Fruit fly (Drosophila melanogaster): Measurements from ENCODE around the gene Plod.

The Plod gene

dm6 chr3L:11197291-11198021 is 8.4 kb downstream of the Plod start, which contains the start of gene GlcAT-P:
Gene GlcAT-P (minus strand): TSS chr3L:11197536.
- TF ChIP-seq Gug (GFP tag; IDR thresholded peaks at IDR 0.05): peak; percentile 74
- peak; percentile 28 for TF ChIP-seq Hr4 (GFP tag; optimal IDR thresholded peaks at IDR 0.05)
- no peak for TF ChIP-seq CG6854 (GFP tag; optimal IDR thresholded peaks at IDR 0.05)
- TF ChIP-seq Sox102F (GFP tag; optimal IDR thresholded peaks at IDR 0.05): no peak
- no peak for TF ChIP-seq CG8319 (GFP tag; optimal IDR thresholded peaks at IDR 0.05)
- peak; percentile 60 for TF ChIP-seq achi (GFP tag; optimal IDR thresholded peaks at IDR 0.05)
- TF ChIP-seq fkh (GFP tag; optimal IDR thresholded peaks at IDR 0.05): no peak
- TF ChIP-seq Hr38 (GFP tag; optimal IDR thresholded peaks at IDR 0.05): no peak
- TF ChIP-seq CG9139 (GFP tag; optimal IDR thresholded peaks at IDR 0.05): no peak
- peak; percentile 89 for TF ChIP-seq CG8119 (GFP tag; IDR thresholded peaks at IDR 0.05)
- TF ChIP-seq acj6 (GFP tag; optimal IDR thresholded peaks at IDR 0.05): peak; percentile 63
- no peak for TF ChIP-seq CG1621 (tag; optimal IDR thresholded peaks at IDR 0.05)
- no peak for TF ChIP-seq CG11902 (GFP tag; optimal IDR thresholded peaks at IDR 0.05)
- TF ChIP-seq Blimp-1 (GFP tag; optimal IDR thresholded peaks at IDR 0.05): no peak
- peak; percentile 69 for TF ChIP-seq CG6792 (GFP tag; optimal IDR thresholded peaks at IDR 0.05)
- TF ChIP-seq CG11762 (GFP tag; optimal IDR thresholded peaks at IDR 0.05; ENCODE audit: insufficient read depth): peak; percentile 32
- TF ChIP-seq OdsH (GFP tag; optimal IDR thresholded peaks at IDR 0.05): peak; percentile 62
- peak; percentile 43 for TF ChIP-seq CG8632 (GFP tag; optimal IDR thresholded peaks at IDR 0.05)
- peak; percentile 71 for TF ChIP-seq CG3032 (tag; optimal IDR thresholded peaks at IDR 0.05)
- peak; percentile 62 for TF ChIP-seq Lpt (GFP tag; optimal IDR thresholded peaks at IDR 0.05)
- no peak for TF ChIP-seq CG7368 (GFP tag; optimal IDR thresholded peaks at IDR 0.05)
- no peak for TF ChIP-seq Eip93F (GFP tag; optimal IDR thresholded peaks at IDR 0.05)
- no peak for TF ChIP-seq spab (GFP tag; optimal IDR thresholded peaks at IDR 0.05)
- peak; percentile 70 for TF ChIP-seq svp (GFP tag)
- TF ChIP-seq lz (GFP tag; optimal IDR thresholded peaks at IDR 0.05): peak; percentile 13
- TF ChIP-seq ss (GFP tag; optimal IDR thresholded peaks at IDR 0.05): peak in 1 of 2 experiments; percentile 1
- TF ChIP-seq dsx (GFP tag; optimal IDR thresholded peaks at IDR 0.05; ENCODE audit: poor library complexity, severe bottlenecking): peak; percentile 72
- TF ChIP-seq Eip75B (GFP tag; optimal IDR thresholded peaks at IDR 0.05): peak; percentile 31
- peak; percentile 66 for TF ChIP-seq esn (GFP tag; optimal IDR thresholded peaks at IDR 0.05)
- TF ChIP-seq salr (GFP tag; optimal IDR thresholded peaks at IDR 0.05): peak in 1 of 2 experiments; percentile 65
- TF ChIP-seq CG31627 (GFP tag; optimal IDR thresholded peaks at IDR 0.05): no peak
- TF ChIP-seq Ets21C (GFP tag; optimal IDR thresholded peaks at IDR 0.05): no peak
- no peak for TF ChIP-seq vri (GFP tag; optimal IDR thresholded peaks at IDR 0.05)
- TF ChIP-seq CG32006 (GFP tag; optimal IDR thresholded peaks at IDR 0.05): peak; percentile 78
- peak; percentile 6 for TF ChIP-seq CG16779 (tag; optimal IDR thresholded peaks at IDR 0.05)
- TF ChIP-seq CG4318 (GFP tag; optimal IDR thresholded peaks at IDR 0.05): peak; percentile 23
- TF ChIP-seq topi (GFP tag; optimal IDR thresholded peaks at IDR 0.05): peak; percentile 22
- TF ChIP-seq fd85E (GFP tag; optimal IDR thresholded peaks at IDR 0.05): no peak
- peak; percentile 80 for TF ChIP-seq Eip78C (GFP tag)
- TF ChIP-seq net (GFP tag; optimal IDR thresholded peaks at IDR 0.05): peak; percentile 40
- peak; percentile 77 for TF ChIP-seq Ets96B (tag; optimal IDR thresholded peaks at IDR 0.05)
- no peak for TF ChIP-seq Sox15 (GFP tag; optimal IDR thresholded peaks at IDR 0.05)
- no peak for TF ChIP-seq dac (GFP tag; optimal IDR thresholded peaks at IDR 0.05)
- peak; percentile 34 for TF ChIP-seq CG6808 (GFP tag; optimal IDR thresholded peaks at IDR 0.05)
- TF ChIP-seq Hr39 (GFP tag; optimal IDR thresholded peaks at IDR 0.05): no peak
- peak; percentile 25 for TF ChIP-seq CG6276 (GFP tag; optimal IDR thresholded peaks at IDR 0.05)
- TF ChIP-seq CG34406 (GFP tag; optimal IDR thresholded peaks at IDR 0.05): peak; percentile 51
- TF ChIP-seq CG11294 (GFP tag; IDR thresholded peaks at IDR 0.05): no peak
- no peak for TF ChIP-seq fd59A (GFP tag; optimal IDR thresholded peaks at IDR 0.05)
- TF ChIP-seq Met (GFP tag; optimal IDR thresholded peaks at IDR 0.05): peak; percentile 50
- TF ChIP-seq cyc (GFP tag; optimal IDR thresholded peaks at IDR 0.05): peak; percentile 33
